Fruit fly (Drosophila melanogaster): ENCODE measurements around the gene CG14414.

CG14414 gene

DNA sequence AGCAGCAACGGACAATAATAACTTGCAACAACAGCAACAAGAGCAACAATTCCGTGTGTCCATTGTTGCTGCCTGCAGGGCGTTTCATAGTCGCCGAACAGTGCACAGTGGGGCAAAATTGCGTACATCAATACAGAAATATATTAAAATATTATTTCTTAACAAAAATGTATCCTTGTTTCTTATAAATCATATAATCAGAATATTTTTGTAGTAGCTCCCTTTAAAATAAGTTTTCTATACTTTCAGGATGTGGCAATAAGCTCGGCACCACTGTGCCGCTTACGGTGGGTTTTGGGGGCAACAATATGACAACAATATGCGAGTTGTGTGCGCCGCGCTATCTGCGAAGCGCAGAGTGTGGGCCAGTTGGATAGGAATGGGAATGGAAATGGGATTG, 31.9 kb downstream of the CG14414 start (continued):
- TF ChIP-seq corto (GFP tag; optimal IDR thresholded peaks at IDR 0.05) (no peak), gro (GFP tag; optimal IDR thresholded peaks at IDR 0.05) (no peak), CG6791 (GFP tag; IDR thresholded peaks at IDR 0.05; ENCODE audit: partially characterized antibody) (no peak), luna (GFP tag; optimal IDR thresholded peaks at IDR 0.05) (no peak), unpg (GFP tag; optimal IDR thresholded peaks at IDR 0.05) (peak; percentile 87), jumu (GFP tag; optimal IDR thresholded peaks at IDR 0.05) (no peak), pfk (GFP tag; optimal IDR thresholded peaks at IDR 0.05) (no peak), Ravus (GFP tag; IDR thresholded peaks at IDR 0.05) (no peak; the same call in 1 of the 2 replicates), CG17385 (GFP tag; optimal IDR thresholded peaks at IDR 0.05) (peak; percentile 67), Med (GFP tag) (peak; percentile 76), CG7987 (GFP tag; optimal IDR thresholded peaks at IDR 0.05) (peak; percentile 45), aop (GFP tag; IDR thresholded peaks at IDR 0.05) (peak; percentile 71; the same call in 1 of the 2 replicates), fd102C (GFP tag; optimal IDR thresholded peaks at IDR 0.05) (peak; percentile 35), CG2202 (tag; optimal IDR thresholded peaks at IDR 0.05) (peak; percentile 69), CG7786 (GFP tag; optimal IDR thresholded peaks at IDR 0.05) (no peak), Jarid2 (GFP tag; optimal IDR thresholded peaks at IDR 0.05) (peak; percentile 30), CG31441 (GFP tag; IDR thresholded peaks at IDR 0.05) (peak; percentile 90), ssp (GFP tag; IDR thresholded peaks at IDR 0.05) (peak; percentile 75), CG2712 (tag; optimal IDR thresholded peaks at IDR 0.05) (peak; percentile 91), crc (GFP tag; optimal IDR thresholded peaks at IDR 0.05) (no peak), CG3407 (GFP tag; optimal IDR thresholded peaks at IDR 0.05) (peak; percentile 77), CG1792 (GFP tag; optimal IDR thresholded peaks at IDR 0.05) (no peak), Optix (GFP tag; IDR thresholded peaks at IDR 0.05) (peak; percentile 77), caup (GFP tag; optimal IDR thresholded peaks at IDR 0.05; ENCODE audit: severe bottlenecking) (peak; percentile 53), CG17568 (GFP tag; optimal IDR thresholded peaks at IDR 0.05) (peak; percentile 48), Kr (GFP tag; optimal IDR thresholded peaks at IDR 0.05) (no peak), HmgZ (tag; optimal IDR thresholded peaks at IDR 0.05) (peak; percentile 50), gsb-n (tag; optimal IDR thresholded peaks at IDR 0.05) (peak; percentile 83), CG11560 (tag; IDR thresholded peaks at IDR 0.05) (peak; percentile 65; the same call in 2 of the 3 replicates), Bdp1 (GFP tag; optimal IDR thresholded peaks at IDR 0.05) (no peak), Ada2b (GFP tag; IDR thresholded peaks at IDR 0.05) (peak; percentile 78), BtbVII (GFP tag; optimal IDR thresholded peaks at IDR 0.05) (peak; percentile 57), ara (GFP tag; IDR thresholded peaks at IDR 0.05) (peak; percentile 93), Xbp1 (GFP tag; optimal IDR thresholded peaks at IDR 0.05) (peak; percentile 73), CG12155 (GFP tag; optimal IDR thresholded peaks at IDR 0.05) (peak; percentile 24), CG15514 (GFP tag; optimal IDR thresholded peaks at IDR 0.05) (peak; percentile 21), C15 (GFP tag; IDR thresholded peaks at IDR 0.05) (peak; percentile 22; the same call in 1 of the 3 replicates), rib (GFP tag; IDR thresholded peaks at IDR 0.05) (no peak), Hmr (GFP tag; optimal IDR thresholded peaks at IDR 0.05) (peak; percentile 45), exex (tag; optimal IDR thresholded peaks at IDR 0.05) (no peak), ac (GFP tag; optimal IDR thresholded peaks at IDR 0.05) (peak; percentile 46), Rx (GFP tag; IDR thresholded peaks at IDR 0.05) (peak; percentile 69), CG18262 (tag; optimal IDR thresholded peaks at IDR 0.05) (peak; percentile 92), CG31365 (tag; optimal IDR thresholded peaks at IDR 0.05) (peak; percentile 17), CG3995 (GFP tag; optimal IDR thresholded peaks at IDR 0.05) (no peak), Eip74EF (GFP tag; optimal IDR thresholded peaks at IDR 0.05) (peak in 1 of 2 experiments; percentile 77), Sin3A (optimal IDR thresholded peaks at IDR 0.05) (no peak), Fer2 (tag; optimal IDR thresholded peaks at IDR 0.05) (no peak), lov (optimal IDR thresholded peaks at IDR 0.05) (no peak), lov (GFP tag; IDR thresholded peaks at IDR 0.05) (peak; percentile 80; the same call in 2 of the 3 replicates), CG15011 (GFP tag; optimal IDR thresholded peaks at IDR 0.05) (peak; percentile 30)

Data from whole organism, embryonic.